Worm (Caenorhabditis elegans) whole organism, L1 larva: ENCODE data around the gene T24C2.5.

Source experiments
- Y116A8C.19 ChIP-seq: sonication (generic microtip); optimal IDR thresholded peaks from 2 replicates; lab custom pipeline; 2016; ENCODE audit warnings: missing compliant biosample characterization, missing genetic modification characterization, borderline replicate concordance
- alr-1 ChIP-seq: fragments of 200-800 bp; sonication (Bioruptor generic); optimal IDR thresholded peaks from 2 replicates; lab custom pipeline; 2018; ENCODE audit warnings: borderline replicate concordance, mild to moderate bottlenecking, missing genetic modification characterization, missing compliant biosample characterization
- aly-2 ChIP-seq: fragments of 150-350 bp; optimal IDR thresholded peaks from 2 replicates; lab custom pipeline; 2014; ENCODE audit warnings: missing biosample characterization, missing genetic modification characterization
- blmp-1 ChIP-seq: fragments of 150-350 bp; optimal IDR thresholded peaks from 2 replicates; lab custom pipeline; 2014; ENCODE audit warnings: missing biosample characterization, missing genetic modification characterization
- ceh-8 ChIP-seq: fragments of 200-800 bp; sonication (Bioruptor generic); optimal IDR thresholded peaks from 2 replicates; lab custom pipeline; 2018; ENCODE audit warnings: mild to moderate bottlenecking, missing genetic modification characterization, moderate library complexity, missing compliant biosample characterization
- ceh-82 ChIP-seq, 3 experiments: fragments of 150-350 bp in 1 of 3; sonication (generic microtip) in 2 of 3; optimal IDR thresholded peaks; 2 replicates each; lab custom pipeline; 2014 to 2017; ENCODE audit warnings: missing biosample characterization in 3 of 3, missing genetic modification characterization in 3 of 3
- efl-3 ChIP-seq: fragments of 200-800 bp; sonication (Bioruptor generic); optimal IDR thresholded peaks from 2 replicates; lab custom pipeline; 2018; ENCODE audit warnings: mild to moderate bottlenecking, missing genetic modification characterization, missing compliant biosample characterization
- elt-2 ChIP-seq: sonication (generic microtip); optimal IDR thresholded peaks from 2 replicates; lab custom pipeline; 2016; ENCODE audit warnings: missing genetic modification characterization, mild to moderate bottlenecking, inconsistent platforms, missing compliant biosample characterization, missing genetic modification reagents
- elt-3 ChIP-seq, 6 experiments: fragments of 150-350 bp in 1 of 6; sonication (generic microtip); optimal IDR thresholded peaks; 2 replicates each; lab custom pipeline; 2017 to 2018; ENCODE audit warnings: missing biosample characterization in 6 of 6, missing genetic modification characterization in 6 of 6, inconsistent platforms in 1 of 6
- fos-1 ChIP-seq: fragments of 150-350 bp; optimal IDR thresholded peaks from 2 replicates; lab custom pipeline; 2014; ENCODE audit warnings: missing biosample characterization, missing genetic modification characterization
- grh-1 ChIP-seq: fragments of 200-800 bp; sonication (Bioruptor generic); IDR thresholded peaks from 2 replicates; pipeline ENCODE4 v1.3.6; 2022; ENCODE audit warnings: missing genetic modification reagents, missing genetic modification characterization, missing compliant biosample characterization
- hpl-2 ChIP-seq: fragments of 150-350 bp; optimal IDR thresholded peaks from 2 replicates; lab custom pipeline; 2014; ENCODE audit warnings: missing biosample characterization, missing genetic modification reagents, missing genetic modification characterization
- jun-1 ChIP-seq: fragments of 150-350 bp; optimal IDR thresholded peaks from 2 replicates; lab custom pipeline; 2014; ENCODE audit warnings: missing biosample characterization, missing genetic modification reagents, missing genetic modification characterization
- lin-13 ChIP-seq: fragments of 150-350 bp; optimal IDR thresholded peaks from 2 replicates; lab custom pipeline; 2014; ENCODE audit warnings: missing biosample characterization, missing genetic modification reagents, missing genetic modification characterization
- lin-35 ChIP-seq, 2 experiments: fragments of 150-350 bp; optimal IDR thresholded peaks; 2 replicates each; lab custom pipeline; 2014; ENCODE audit warnings: missing biosample characterization in 2 of 2, missing genetic modification characterization in 2 of 2, missing genetic modification reagents in 2 of 2
- lsy-2 ChIP-seq, 2 experiments: fragments of 150-350 bp; optimal IDR thresholded peaks; 2 replicates each; lab custom pipeline; 2014; ENCODE audit warnings: missing biosample characterization in 2 of 2, missing genetic modification characterization in 2 of 2
- mef-2 ChIP-seq: fragments of 150-350 bp; optimal IDR thresholded peaks from 2 replicates; lab custom pipeline; 2014; ENCODE audit warnings: missing biosample characterization, missing genetic modification characterization
- mep-1 ChIP-seq: fragments of 150-350 bp; optimal IDR thresholded peaks from 2 replicates; lab custom pipeline; 2014; ENCODE audit warnings: missing biosample characterization, missing genetic modification characterization
- nhr-11 ChIP-seq: fragments of 150-350 bp; optimal IDR thresholded peaks from 2 replicates; lab custom pipeline; 2014; ENCODE audit warnings: missing biosample characterization, missing genetic modification characterization
- nhr-12 ChIP-seq: sonication (generic microtip); optimal IDR thresholded peaks from 2 replicates; lab custom pipeline; 2017; ENCODE audit warnings: missing biosample characterization, missing genetic modification characterization
- nhr-19 ChIP-seq: fragments of 200-800 bp; sonication (Bioruptor generic); conservative IDR thresholded peaks from 2 replicates; pipeline ENCODE4 v1.3.6; 2022; ENCODE audit warnings: missing genetic modification characterization, missing compliant biosample characterization
- nhr-20 ChIP-seq: sonication (generic microtip); optimal IDR thresholded peaks from 2 replicates; lab custom pipeline; 2016; ENCODE audit warnings: mild to moderate bottlenecking, missing genetic modification characterization, missing compliant biosample characterization
- nhr-237 ChIP-seq: fragments of 150-350 bp; optimal IDR thresholded peaks from 2 replicates; lab custom pipeline; 2014; ENCODE audit warnings: missing biosample characterization, missing genetic modification characterization
- nhr-28 ChIP-seq: fragments of 150-350 bp; optimal IDR thresholded peaks from 2 replicates; lab custom pipeline; 2014; ENCODE audit warnings: missing biosample characterization, missing genetic modification characterization
- nhr-71 ChIP-seq: sonication (generic microtip); optimal IDR thresholded peaks from 2 replicates; lab custom pipeline; 2016; ENCODE audit warnings: mild to moderate bottlenecking, missing genetic modification characterization, moderate library complexity, missing compliant biosample characterization
- nhr-84 ChIP-seq: sonication (generic microtip); optimal IDR thresholded peaks from 2 replicates; lab custom pipeline; 2017; ENCODE audit warnings: missing biosample characterization, missing genetic modification characterization
- nhr-85 ChIP-seq: sonication (generic microtip); peaks from one replicate; lab custom pipeline; 2016; ENCODE audit warnings: missing genetic modification characterization, inconsistent platforms, missing compliant biosample characterization
- pax-3 ChIP-seq: fragments of 200-800 bp; sonication (Bioruptor generic); optimal IDR thresholded peaks from 2 replicates; lab custom pipeline; 2018; ENCODE audit warnings: mild to moderate bottlenecking, missing genetic modification characterization, moderate library complexity, missing compliant biosample characterization
- snpc-4 ChIP-seq: fragments of 150-350 bp; optimal IDR thresholded peaks from 2 replicates; lab custom pipeline; 2014; ENCODE audit warnings: missing biosample characterization, missing genetic modification characterization
- sup-37 ChIP-seq: fragments of 200-800 bp; sonication (Bioruptor generic); optimal IDR thresholded peaks from 2 replicates; lab custom pipeline; 2018; ENCODE audit warnings: mild to moderate bottlenecking, missing genetic modification characterization, missing compliant biosample characterization
- unc-130 ChIP-seq: fragments of 150-350 bp; optimal IDR thresholded peaks from 2 replicates; lab custom pipeline; 2017; ENCODE audit warnings: missing biosample characterization, missing genetic modification characterization, inconsistent platforms
- unc-62 ChIP-seq: fragments of 150-350 bp; optimal IDR thresholded peaks from 2 replicates; lab custom pipeline; 2014; ENCODE audit warnings: missing biosample characterization, missing genetic modification reagents, missing genetic modification characterization
- zag-1 ChIP-seq: fragments of 150-350 bp; optimal IDR thresholded peaks from 2 replicates; lab custom pipeline; 2014; ENCODE audit warnings: missing biosample characterization, missing genetic modification characterization
- zip-4 ChIP-seq: fragments of 200-800 bp; sonication (Bioruptor generic); optimal IDR thresholded peaks from 2 replicates; lab custom pipeline; 2018; ENCODE audit warnings: mild to moderate bottlenecking, missing genetic modification characterization, moderate library complexity, missing compliant biosample characterization
- ztf-11 ChIP-seq, 2 experiments: sonication (generic microtip); optimal IDR thresholded peaks; 2 replicates each; lab custom pipeline; 2016 to 2017; ENCODE audit warnings: missing genetic modification characterization in 2 of 2, missing biosample characterization in 1 of 2, missing compliant biosample characterization in 1 of 2
- ztf-4 ChIP-seq: fragments of 150-350 bp; optimal IDR thresholded peaks from 2 replicates; lab custom pipeline; 2014; ENCODE audit warnings: missing biosample characterization, missing genetic modification characterization

T24C2.5 gene

ce11 chrX:14513462-14513861 lies 20.8 kb upstream of the T24C2.5 start (continued):
- peak; percentile 35 for TF ChIP-seq nhr-20
- TF ChIP-seq lsy-2 (tag; optimal IDR thresholded peaks at IDR 0.05; lab: Kevin White, UChicago): peak; percentile 45 to 46
- no peak for TF ChIP-seq grh-1
- TF ChIP-seq, all 84 proteins: peak for 24

- TF ChIP-seq lin-35 (GFP tag; optimal IDR thresholded peaks at IDR 0.05; lab: Kevin White, UChicago): no peak
- no peak for TF ChIP-seq ztf-11 (tag; optimal IDR thresholded peaks at IDR 0.05; lab: Kevin White, UChicago)
- TF ChIP-seq fos-1 (tag; lab: Kevin White, UChicago): no peak
- peak; percentile 50 for TF ChIP-seq elt-2 (tag; lab: Kevin White, UChicago)
Measured at ce11 chrX:14515028-14515427, 19.2 kb upstream of the T24C2.5 start, which contains the start of gene gcsh-1. TSS of gene gcsh-1 (minus strand) at chrX:14515073.

- TF ChIP-seq jun-1 (tag; lab: Kevin White, UChicago) (no peak), unc-130 (no peak), elt-3 (tag; optimal IDR thresholded peaks at IDR 0.05; lab: Kevin White, UChicago) (no peak)
- TF ChIP-seq, all 84 proteins: peak for 0
Measured at ce11 chrX:14516560-14516959, 17.7 kb upstream of the T24C2.5 start, which contains the start of gene D1025.10. TSS of gene D1025.10 (plus strand) at chrX:14516860.

ce11 chrX:14517842-14518241 lies 16.4 kb upstream of the T24C2.5 start:
- peak; percentile 12 for TF ChIP-seq snpc-4 (tag; lab: Kevin White, UChicago)
- TF ChIP-seq aly-2 (tag; lab: Kevin White, UChicago): no peak

ce11 chrX:14520463-14520862 lies 13.8 kb upstream of the T24C2.5 start, which contains the start of gene D1025.1:
TSS of gene D1025.1 (plus strand) at chrX:14520763.
- TF ChIP-seq mep-1 (tag; lab: Kevin White, UChicago) (no peak), sup-37 (GFP tag; lab: Kevin White, UChicago) (no peak), fos-1 (tag; lab: Kevin White, UChicago) (no peak), alr-1 (tag; lab: Kevin White, UChicago) (no peak), mef-2 (tag; lab: Kevin White, UChicago) (no peak), ceh-82 (tag; optimal IDR thresholded peaks at IDR 0.05; lab: Kevin White, UChicago) (no peak), nhr-12 (no peak), nhr-11 (no peak), nhr-71 (no peak), zip-4 (no peak), blmp-1 (tag; lab: Kevin White, UChicago) (no peak), zag-1 (tag; lab: Kevin White, UChicago) (no peak), ceh-8 (GFP tag; lab: Kevin White, UChicago) (no peak), nhr-84 (tag; lab: Kevin White, UChicago) (no peak), lin-13 (GFP tag; lab: Kevin White, UChicago) (no peak), nhr-20 (no peak), efl-3 (GFP tag; lab: Kevin White, UChicago) (no peak), nhr-28 (tag; lab: Kevin White, UChicago) (no peak), unc-130 (no peak)

ce11 chrX:14523275-14523674 lies 10.9 kb upstream of the T24C2.5 start, which contains the start of gene nspc-16:
TSS of gene nspc-16 (plus strand) at chrX:14523575.
- TF ChIP-seq jun-1 (tag; lab: Kevin White, UChicago) (no peak), unc-62 (GFP tag; lab: Kevin White, UChicago) (no peak), lin-35 (GFP tag; optimal IDR thresholded peaks at IDR 0.05; lab: Kevin White, UChicago) (no peak), Y116A8C.19 (no peak), ztf-4 (tag; lab: Kevin White, UChicago) (no peak), nhr-85 (no peak), hpl-2 (GFP tag; lab: Kevin White, UChicago) (no peak), mef-2 (tag; lab: Kevin White, UChicago) (no peak), nhr-237 (tag; lab: Kevin White, UChicago) (no peak), sup-37 (GFP tag; lab: Kevin White, UChicago) (no peak), nhr-19 (GFP tag; lab: Robert Waterston, UW) (no peak), pax-3 (tag; lab: Kevin White, UChicago) (no peak)
